Fruit fly (Drosophila melanogaster) whole organism, pupa: ENCODE measurements around the gene Kap-alpha3.
A peak's percentile ranks its signal among the peaks of the same experiment; 100 is the strongest.

Source experiments
- CG10348 ChIP-seq: fragments of 200-800 bp; sonication (Bioruptor generic); IDR thresholded peaks from 2 replicates; pipeline ENCODE4 v1.3.6; 2022; ENCODE audit warnings: missing biosample characterization, missing genetic modification characterization
- CG12605 ChIP-seq: fragments of 200-800 bp; sonication (Bioruptor generic); IDR thresholded peaks from 2 replicates; pipeline ENCODE4 v1.3.6; 2022; ENCODE audit warnings: missing biosample characterization, missing genetic modification characterization
- CG13204 ChIP-seq: fragments of 200-800 bp; sonication (Bioruptor generic); optimal IDR thresholded peaks from 2 replicates; lab custom pipeline; 2018; ENCODE audit warnings: missing biosample characterization, mild to moderate bottlenecking, missing genetic modification characterization, moderate library complexity
- CG14655 ChIP-seq: fragments of 200-800 bp; sonication (Bioruptor generic); optimal IDR thresholded peaks from 3 replicates; lab custom pipeline; 2017; ENCODE audit warnings: mild to moderate bottlenecking, missing biosample characterization, missing genetic modification reagents, missing genetic modification characterization
- CG15710 ChIP-seq: fragments of 200-800 bp; sonication (Bioruptor generic); optimal IDR thresholded peaks from 2 replicates; lab custom pipeline; 2018; ENCODE audit warnings: missing biosample characterization, mild to moderate bottlenecking, missing genetic modification characterization, moderate library complexity
- CG17806 ChIP-seq: fragments of 200-800 bp; sonication (Bioruptor generic); optimal IDR thresholded peaks from 2 replicates; lab custom pipeline; 2018; ENCODE audit warnings: missing biosample characterization, mild to moderate bottlenecking, missing genetic modification characterization, moderate library complexity
- CG32121 ChIP-seq: fragments of 200-800 bp; sonication (Bioruptor generic); IDR thresholded peaks from 2 replicates; pipeline ENCODE4 v1.3.6; 2022; ENCODE audit warnings: missing biosample characterization, missing genetic modification characterization
- CG34367 ChIP-seq: fragments of 200-800 bp; sonication (Bioruptor generic); optimal IDR thresholded peaks from 2 replicates; lab custom pipeline; 2018; ENCODE audit warnings: missing biosample characterization, mild to moderate bottlenecking, missing genetic modification characterization
- CG4496 ChIP-seq: fragments of 200-800 bp; sonication (Bioruptor generic); IDR thresholded peaks from 3 replicates; pipeline ENCODE4 v1.3.6; 2022; ENCODE audit warnings: missing biosample characterization, missing genetic modification characterization
- CG8159 ChIP-seq: fragments of 200-800 bp; sonication (Bioruptor generic); optimal IDR thresholded peaks from 3 replicates; lab custom pipeline; 2018; ENCODE audit warnings: missing biosample characterization, mild to moderate bottlenecking, missing genetic modification characterization, moderate library complexity
- CG8301 ChIP-seq: fragments of 200-800 bp; sonication (Bioruptor generic); optimal IDR thresholded peaks from 2 replicates; lab custom pipeline; 2018; ENCODE audit warnings: missing biosample characterization, mild to moderate bottlenecking, missing genetic modification characterization
- CG9948 ChIP-seq: fragments of 200-800 bp; sonication (Bioruptor generic); optimal IDR thresholded peaks from 2 replicates; lab custom pipeline; 2018; ENCODE audit warnings: missing biosample characterization, mild to moderate bottlenecking, missing genetic modification characterization, moderate library complexity
- D1 ChIP-seq: fragments of 200-800 bp; sonication (Bioruptor generic); optimal IDR thresholded peaks from 2 replicates; lab custom pipeline; 2018; ENCODE audit warnings: missing biosample characterization, mild to moderate bottlenecking, missing genetic modification characterization, moderate library complexity
- EcR ChIP-seq: fragments of 200-800 bp; sonication (Bioruptor generic); optimal IDR thresholded peaks from 3 replicates; lab custom pipeline; 2019; ENCODE audit warnings: missing biosample characterization, missing genetic modification characterization, mild to moderate bottlenecking, moderate library complexity, missing genetic modification reagents
- Ets98B ChIP-seq: fragments of 200-800 bp; sonication (Bioruptor generic); IDR thresholded peaks from 2 replicates; pipeline ENCODE4 v1.3.6; 2022; ENCODE audit warnings: missing biosample characterization, missing genetic modification characterization
- Pif1A ChIP-seq: fragments of 200-800 bp; sonication (Bioruptor generic); optimal IDR thresholded peaks from 3 replicates; lab custom pipeline; 2016; ENCODE audit warnings: missing biosample characterization, missing genetic modification characterization
- Pif1B ChIP-seq: fragments of 200-800 bp; sonication (Bioruptor generic); optimal IDR thresholded peaks from 3 replicates; lab custom pipeline; 2016; ENCODE audit warnings: missing biosample characterization, missing genetic modification characterization
- Snoo ChIP-seq: fragments of 200-800 bp; sonication (Bioruptor generic); optimal IDR thresholded peaks from 3 replicates; lab custom pipeline; 2017; ENCODE audit warnings: missing biosample characterization, mild to moderate bottlenecking, missing genetic modification characterization, inconsistent platforms
- fd96Ca ChIP-seq: fragments of 200-800 bp; sonication (Bioruptor generic); IDR thresholded peaks from 3 replicates; pipeline ENCODE4 v1.3.6; 2022; ENCODE audit warnings: missing biosample characterization, missing genetic modification characterization
- gl ChIP-seq: fragments of 200-800 bp; sonication (Bioruptor generic); optimal IDR thresholded peaks from 2 replicates; lab custom pipeline; 2018; ENCODE audit warnings: missing biosample characterization, mild to moderate bottlenecking, missing genetic modification characterization
- rn ChIP-seq: fragments of 200-800 bp; sonication (Bioruptor generic); IDR thresholded peaks from 2 replicates; pipeline ENCODE4 v1.3.6; 2022; ENCODE audit warnings: missing biosample characterization, missing genetic modification characterization

Gene Kap-alpha3

dm6 chr3R:9534595-9535217 lies 42.8 kb downstream of the Kap-alpha3 start:
- TF ChIP-seq CG17806 (tag; lab: Kevin White, UChicago) (no peak), D1 (tag; lab: Kevin White, UChicago) (no peak), Pif1A (GFP tag; lab: Kevin White, UChicago) (no peak), CG10348 (GFP tag; lab: Robert Waterston, UW) (no peak), Ets98B (GFP tag; lab: Robert Waterston, UW) (peak; percentile 7; the same call in 1 of the 2 replicates), gl (tag; lab: Kevin White, UChicago) (no peak), CG9948 (tag; lab: Kevin White, UChicago) (no peak), rn (GFP tag; lab: Robert Waterston, UW) (no peak), CG15710 (tag; lab: Kevin White, UChicago) (no peak), CG8301 (tag; lab: Kevin White, UChicago) (no peak), CG34367 (tag; lab: Kevin White, UChicago) (no peak), CG13204 (no peak), CG14655 (no peak), Pif1B (GFP tag; lab: Kevin White, UChicago) (no peak), EcR (peak; percentile 69), Snoo (tag; lab: Kevin White, UChicago) (no peak), CG4496 (GFP tag; lab: Robert Waterston, UW) (peak; percentile 27; the same call in 2 of the 3 replicates), CG8159 (tag; lab: Kevin White, UChicago) (no peak), CG12605 (GFP tag; lab: Robert Waterston, UW) (peak; percentile 53), CG32121 (GFP tag; lab: Robert Waterston, UW) (no peak), fd96Ca (GFP tag; lab: Robert Waterston, UW) (no peak)

- TF ChIP-seq EcR (no peak), Pif1B (GFP tag; lab: Kevin White, UChicago) (peak; percentile 75), CG8159 (tag; lab: Kevin White, UChicago) (peak; percentile 90), CG4496 (GFP tag; lab: Robert Waterston, UW) (peak; percentile 96), CG12605 (GFP tag; lab: Robert Waterston, UW) (peak; percentile 83), CG13204 (peak; percentile 22), Pif1A (GFP tag; lab: Kevin White, UChicago) (peak; percentile 87), Snoo (tag; lab: Kevin White, UChicago) (peak; percentile 79), CG17806 (tag; lab: Kevin White, UChicago) (peak; percentile 90), CG8301 (tag; lab: Kevin White, UChicago) (peak; percentile 94), gl (tag; lab: Kevin White, UChicago) (peak; percentile 45), CG9948 (tag; lab: Kevin White, UChicago) (peak; percentile 91), CG32121 (GFP tag; lab: Robert Waterston, UW) (peak; percentile 91), D1 (tag; lab: Kevin White, UChicago) (peak; percentile 85), Ets98B (GFP tag; lab: Robert Waterston, UW) (peak; percentile 93), fd96Ca (GFP tag; lab: Robert Waterston, UW) (peak; percentile 51; the same call in 1 of the 3 replicates), rn (GFP tag; lab: Robert Waterston, UW) (peak; percentile 82), CG34367 (tag; lab: Kevin White, UChicago) (peak; percentile 86), CG14655 (peak; percentile 93), CG15710 (tag; lab: Kevin White, UChicago) (peak; percentile 85), CG10348 (GFP tag; lab: Robert Waterston, UW) (peak; percentile 44; the same call in 1 of the 2 replicates)
Observed at dm6 chr3R:9534125-9534496, 43.4 kb downstream of the Kap-alpha3 start.

- TF ChIP-seq CG8301 (tag; lab: Kevin White, UChicago) (peak; percentile 98), CG13204 (peak; percentile 89), CG4496 (GFP tag; lab: Robert Waterston, UW) (peak; percentile 90; the same call in 2 of the 3 replicates), Snoo (tag; lab: Kevin White, UChicago) (peak; percentile 98), CG34367 (tag; lab: Kevin White, UChicago) (peak; percentile 92), CG12605 (GFP tag; lab: Robert Waterston, UW) (peak; percentile 44; the same call in 1 of the 2 replicates), CG32121 (GFP tag; lab: Robert Waterston, UW) (peak; percentile 91), CG14655 (peak; percentile 99), CG17806 (tag; lab: Kevin White, UChicago) (peak; percentile 91), EcR (peak; percentile 48), Ets98B (GFP tag; lab: Robert Waterston, UW) (peak; percentile 77; the same call in 1 of the 2 replicates), CG10348 (GFP tag; lab: Robert Waterston, UW) (peak; percentile 75), fd96Ca (GFP tag; lab: Robert Waterston, UW) (peak; percentile 93), gl (tag; lab: Kevin White, UChicago) (peak; percentile 85), Pif1A (GFP tag; lab: Kevin White, UChicago) (peak; percentile 98), CG9948 (tag; lab: Kevin White, UChicago) (peak; percentile 96), Pif1B (GFP tag; lab: Kevin White, UChicago) (peak; percentile 97), rn (GFP tag; lab: Robert Waterston, UW) (peak; percentile 66), D1 (tag; lab: Kevin White, UChicago) (peak; percentile 95), CG15710 (tag; lab: Kevin White, UChicago) (peak; percentile 94), CG8159 (tag; lab: Kevin White, UChicago) (peak; percentile 97)
Observed at dm6 chr3R:9533181-9534124, 44.1 kb downstream of the Kap-alpha3 start.
